Fruit fly (Drosophila melanogaster) whole organism, wandering third instar larva: ENCODE measurements around the gene CG13713.

Experiments used
- CG32264 ChIP-seq: fragments of 200-800 bp; sonication (Bioruptor generic); optimal IDR thresholded peaks from 2 replicates; lab custom pipeline; 2016; ENCODE audit warnings: missing biosample characterization, missing genetic modification characterization
- CG9705 ChIP-seq: fragments of 200-800 bp; sonication (Bioruptor generic); optimal IDR thresholded peaks from 2 replicates; lab custom pipeline; 2018; ENCODE audit warnings: missing biosample characterization, mild to moderate bottlenecking, missing genetic modification characterization
- Hr78 ChIP-seq: fragments of >200 bp; optimal IDR thresholded peaks from 2 replicates; lab custom pipeline; 2017; ENCODE audit warnings: missing biosample characterization, missing genetic modification characterization
- br ChIP-seq: fragments of 200-800 bp; sonication (Bioruptor generic); optimal IDR thresholded peaks from 2 replicates; lab custom pipeline; 2016; ENCODE audit warnings: missing biosample characterization, missing genetic modification characterization
- dmrt93B ChIP-seq: fragments of 200-800 bp; sonication (Bioruptor generic); optimal IDR thresholded peaks from 2 replicates; lab custom pipeline; 2018; ENCODE audit warnings: missing biosample characterization, mild to moderate bottlenecking, missing genetic modification characterization
- ey ChIP-seq: fragments of 200-800 bp; sonication (Bioruptor generic); optimal IDR thresholded peaks from 2 replicates; lab custom pipeline; 2016; ENCODE audit warnings: missing biosample characterization, missing genetic modification characterization
- pan ChIP-seq: fragments of >200 bp; optimal IDR thresholded peaks from 2 replicates; lab custom pipeline; 2017
- rgr ChIP-seq: fragments of 200-800 bp; sonication (Bioruptor generic); optimal IDR thresholded peaks from 3 replicates; lab custom pipeline; 2016; ENCODE audit warnings: missing biosample characterization, mild to moderate bottlenecking, missing genetic modification characterization
- sv ChIP-seq: fragments of 200-800 bp; sonication (Bioruptor generic); optimal IDR thresholded peaks from 3 replicates; lab custom pipeline; 2016; ENCODE audit warnings: missing biosample characterization, missing genetic modification characterization
- usp ChIP-seq: fragments of >200 bp; optimal IDR thresholded peaks from 2 replicates; lab custom pipeline; 2017; ENCODE audit warnings: missing biosample characterization, missing genetic modification characterization
- woc ChIP-seq: sonication (Bioruptor generic); optimal IDR thresholded peaks from 2 replicates; lab custom pipeline; 2016; ENCODE audit warnings: missing biosample characterization, mild to moderate bottlenecking, missing genetic modification characterization

- TF ChIP-seq rgr (GFP tag; lab: Kevin White, UChicago) = no peak
- TF ChIP-seq CG9705 (GFP tag; lab: Kevin White, UChicago) = no peak
- no peak for TF ChIP-seq CG32264
- TF ChIP-seq ey (GFP tag; lab: Kevin White, UChicago) = no peak
- TF ChIP-seq Hr78 (GFP tag; lab: Kevin White, UChicago) = no peak
- TF ChIP-seq usp = no peak
- TF ChIP-seq pan (lab: Kevin White, UChicago) = no peak
- no peak for TF ChIP-seq br (GFP tag; lab: Kevin White, UChicago)
- TF ChIP-seq sv (GFP tag; lab: Kevin White, UChicago) = no peak
- TF ChIP-seq dmrt93B (GFP tag; lab: Kevin White, UChicago) = no peak
- TF ChIP-seq woc = no peak
Measured at dm6 chr3L:4708536-4708935, 11.1 kb downstream of the CG13713 start.
